Worm (Caenorhabditis elegans) whole organism, L4 larva: ENCODE data around the gene R05C11.4.

Source experiments
- R02D3.7 ChIP-seq: fragments of 150-350 bp; sonication (generic microtip); optimal IDR thresholded peaks from 3 replicates; lab custom pipeline; 2014; ENCODE audit warnings: missing biosample characterization, missing genetic modification characterization
- T26A8.4 ChIP-seq: fragments of 200-800 bp; sonication (Bioruptor generic); IDR thresholded peaks from 2 replicates; pipeline ENCODE4 v1.3.6; 2022; ENCODE audit warnings: missing genetic modification characterization, missing compliant biosample characterization
- Y105C5A.15 ChIP-seq: fragments of 200-800 bp; sonication (Bioruptor generic); IDR thresholded peaks from 2 replicates; pipeline ENCODE4 v1.3.6; 2022; ENCODE audit warnings: missing genetic modification characterization, missing compliant biosample characterization
- Y48G9A.11 ChIP-seq: fragments of 200-800 bp; sonication (Bioruptor generic); IDR thresholded peaks from 2 replicates; pipeline ENCODE4 v1.3.6; 2022; ENCODE audit warnings: missing genetic modification reagents, missing genetic modification characterization, missing compliant biosample characterization
- Y5F2A.4 ChIP-seq: fragments of 200-800 bp; sonication (Bioruptor generic); optimal IDR thresholded peaks from 2 replicates; lab custom pipeline; 2018; ENCODE audit warnings: mild to moderate bottlenecking, missing genetic modification characterization, missing compliant biosample characterization
- aha-1 ChIP-seq: fragments of 150-350 bp; peaks from one replicate; lab custom pipeline; 2014; ENCODE audit warnings: missing biosample characterization, missing genetic modification characterization
- ama-1 ChIP-seq: fragments of 150-350 bp; optimal IDR thresholded peaks from 2 replicates; lab custom pipeline; 2014; ENCODE audit warnings: inconsistent platforms, mixed read lengths
- attf-4 ChIP-seq: sonication (generic microtip); optimal IDR thresholded peaks from 3 replicates; lab custom pipeline; 2017; ENCODE audit warnings: missing biosample characterization, missing genetic modification characterization
- ceh-44 ChIP-seq: fragments of 200-800 bp; sonication (Bioruptor generic); IDR thresholded peaks from 2 replicates; pipeline ENCODE4 v1.3.6; 2022; ENCODE audit warnings: missing genetic modification reagents, missing genetic modification characterization, missing compliant biosample characterization
- daf-16 ChIP-seq, 3 experiments: sonication (generic microtip); optimal IDR thresholded peaks; 2 replicates each; lab custom pipeline; 2016 to 2017; ENCODE audit warnings: missing genetic modification characterization in 3 of 3, missing genetic modification reagents in 3 of 3, mild to moderate bottlenecking in 2 of 3, missing compliant biosample characterization in 2 of 3, missing biosample characterization in 1 of 3, moderate library complexity in 1 of 3
- daf-19 ChIP-seq: fragments of 200-800 bp; sonication (Bioruptor generic); conservative IDR thresholded peaks from 2 replicates; pipeline ENCODE4 v1.3.6; 2022; ENCODE audit warnings: missing genetic modification characterization, missing compliant biosample characterization
- daf-8 ChIP-seq: fragments of 200-800 bp; sonication (Bioruptor generic); IDR thresholded peaks from 2 replicates; pipeline ENCODE4 v1.3.6; 2022; ENCODE audit warnings: missing genetic modification characterization, missing compliant biosample characterization
- dpl-1 ChIP-seq: fragments of 150-350 bp; optimal IDR thresholded peaks from 2 replicates; lab custom pipeline; 2014; ENCODE audit warnings: missing biosample characterization, missing genetic modification reagents, missing genetic modification characterization
- dve-1 ChIP-seq: sonication (generic microtip); optimal IDR thresholded peaks from 2 replicates; lab custom pipeline; 2017; ENCODE audit warnings: antibody characterized with exemption, mild to moderate bottlenecking, missing genetic modification characterization, missing compliant biosample characterization; ENCODE audit not compliant: insufficient read depth
- egl-27 ChIP-seq: sonication (generic microtip); optimal IDR thresholded peaks from 3 replicates; lab custom pipeline; 2017; ENCODE audit warnings: missing biosample characterization, missing genetic modification reagents, missing genetic modification characterization
- gei-8 ChIP-seq: fragments of 200-800 bp; sonication (Bioruptor generic); optimal IDR thresholded peaks from 2 replicates; lab custom pipeline; 2018; ENCODE audit warnings: mild to moderate bottlenecking, missing genetic modification characterization, missing compliant biosample characterization
- jun-1 ChIP-seq: fragments of 150-350 bp; optimal IDR thresholded peaks from 2 replicates; lab custom pipeline; 2014; ENCODE audit warnings: missing biosample characterization, missing genetic modification reagents, missing genetic modification characterization
- lin-15B ChIP-seq: fragments of 150-350 bp; sonication (generic microtip); optimal IDR thresholded peaks from 3 replicates; lab custom pipeline; 2014; ENCODE audit warnings: missing biosample characterization, missing genetic modification characterization
- lsy-2 ChIP-seq, 2 experiments: fragments of 150-350 bp in 1 of 2; sonication (generic microtip) in 1 of 2; optimal IDR thresholded peaks; 2 replicates each; lab custom pipeline; 2014 to 2017; ENCODE audit warnings: missing biosample characterization in 2 of 2, missing genetic modification characterization in 2 of 2
- madf-5 ChIP-seq, 2 experiments: fragments of 200-800 bp; sonication (Bioruptor generic); IDR thresholded peaks; 2 replicates each; pipeline ENCODE4 v1.3.6; 2022; ENCODE audit warnings: missing compliant biosample characterization in 2 of 2, missing genetic modification characterization in 2 of 2
- mdl-1 ChIP-seq, 2 experiments: fragments of 150-350 bp in 1 of 2; sonication (generic microtip) in 1 of 2; optimal IDR thresholded peaks; 2 replicates each; lab custom pipeline; 2014 to 2017; ENCODE audit warnings: missing biosample characterization in 2 of 2, missing genetic modification characterization in 2 of 2
- mdt-29 ChIP-seq: fragments of 200-800 bp; sonication (Bioruptor generic); IDR thresholded peaks from 2 replicates; pipeline ENCODE4 v1.3.6; 2022; ENCODE audit warnings: missing genetic modification reagents, missing genetic modification characterization, missing compliant biosample characterization
- mep-1 ChIP-seq: fragments of 150-350 bp; sonication (generic microtip); optimal IDR thresholded peaks from 3 replicates; lab custom pipeline; 2014; ENCODE audit warnings: missing biosample characterization, missing genetic modification characterization
- mes-2 ChIP-seq: sonication (generic microtip); optimal IDR thresholded peaks from 2 replicates; lab custom pipeline; 2016; ENCODE audit warnings: missing genotype, mild to moderate bottlenecking, missing genetic modification characterization, missing compliant biosample characterization; ENCODE audit not compliant: poor library complexity, severe bottlenecking
- mxl-2 ChIP-seq: fragments of 200-800 bp; sonication (Bioruptor generic); conservative IDR thresholded peaks from 2 replicates; pipeline ENCODE4 v1.3.6; 2022; ENCODE audit warnings: missing genetic modification reagents, missing genetic modification characterization, missing compliant biosample characterization
- mxl-3 ChIP-seq: fragments of 200-800 bp; sonication (Bioruptor generic); optimal IDR thresholded peaks from 2 replicates; lab custom pipeline; 2018; ENCODE audit warnings: mild to moderate bottlenecking, missing genetic modification characterization, missing compliant biosample characterization
- nhr-25 ChIP-seq: sonication (generic microtip); optimal IDR thresholded peaks from 2 replicates; lab custom pipeline; 2017; ENCODE audit warnings: missing genetic modification characterization, mild to moderate bottlenecking, missing compliant biosample characterization, antibody characterized with exemption, moderate library complexity, borderline replicate concordance; ENCODE audit not compliant: insufficient read depth
- nhr-28 ChIP-seq: fragments of 150-350 bp; optimal IDR thresholded peaks from 2 replicates; lab custom pipeline; 2014; ENCODE audit warnings: missing biosample characterization, missing genetic modification characterization
- nhr-42 ChIP-seq: fragments of 200-800 bp; sonication (Bioruptor generic); IDR thresholded peaks from 2 replicates; pipeline ENCODE4 v1.3.6; 2022; ENCODE audit warnings: missing genetic modification characterization, missing compliant biosample characterization
- nhr-6 ChIP-seq: fragments of 150-350 bp; optimal IDR thresholded peaks from 2 replicates; lab custom pipeline; 2014; ENCODE audit warnings: missing biosample characterization, missing genetic modification characterization
- spr-1 ChIP-seq: sonication (generic microtip); optimal IDR thresholded peaks from 2 replicates; lab custom pipeline; 2016; ENCODE audit warnings: mild to moderate bottlenecking, missing genetic modification characterization, missing compliant biosample characterization
- tag-97 ChIP-seq: fragments of 200-800 bp; sonication (Bioruptor generic); IDR thresholded peaks from 2 replicates; pipeline ENCODE4 v1.3.6; 2022; ENCODE audit warnings: missing genetic modification characterization, missing compliant biosample characterization
- zag-1 ChIP-seq: fragments of 150-350 bp; optimal IDR thresholded peaks from 2 replicates; lab custom pipeline; 2014; ENCODE audit warnings: missing biosample characterization, missing genetic modification characterization
- zip-11 ChIP-seq: fragments of 200-800 bp; sonication (Bioruptor generic); IDR thresholded peaks from 2 replicates; pipeline ENCODE4 v1.3.6; 2022; ENCODE audit warnings: missing genetic modification characterization, missing compliant biosample characterization

R05C11.4 gene

DNA sequence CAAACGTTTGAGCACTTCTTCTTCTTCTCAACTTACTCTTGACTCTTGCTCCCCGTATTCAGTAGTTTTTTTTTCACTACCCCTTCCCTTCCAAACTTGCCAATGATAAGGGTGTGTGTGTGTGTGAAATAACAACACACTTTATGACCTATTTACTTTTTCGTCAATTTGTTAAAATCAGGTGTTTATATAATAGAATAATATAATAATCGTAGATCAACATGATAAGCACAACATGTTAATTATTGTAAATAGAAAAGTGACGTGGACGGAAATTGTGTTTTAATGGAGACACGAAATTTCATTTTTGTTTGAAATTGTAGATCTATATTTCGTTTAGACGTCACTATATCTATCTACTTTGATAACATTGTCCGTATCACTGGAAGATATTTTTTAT lies 29.0 kb downstream of the R05C11.4 start:
- TF ChIP-seq daf-19 (GFP tag; lab: Robert Waterston, UW) (no peak), daf-8 (GFP tag; lab: Robert Waterston, UW) (no peak), daf-16 (GFP tag; optimal IDR thresholded peaks at IDR 0.05; lab: Kevin White, UChicago) (no peak), daf-16 (tag; optimal IDR thresholded peaks at IDR 0.05; lab: Kevin White, UChicago) (peak; percentile 94), zag-1 (tag; lab: Kevin White, UChicago) (no peak), attf-4 (tag; lab: Kevin White, UChicago) (no peak)

DNA sequence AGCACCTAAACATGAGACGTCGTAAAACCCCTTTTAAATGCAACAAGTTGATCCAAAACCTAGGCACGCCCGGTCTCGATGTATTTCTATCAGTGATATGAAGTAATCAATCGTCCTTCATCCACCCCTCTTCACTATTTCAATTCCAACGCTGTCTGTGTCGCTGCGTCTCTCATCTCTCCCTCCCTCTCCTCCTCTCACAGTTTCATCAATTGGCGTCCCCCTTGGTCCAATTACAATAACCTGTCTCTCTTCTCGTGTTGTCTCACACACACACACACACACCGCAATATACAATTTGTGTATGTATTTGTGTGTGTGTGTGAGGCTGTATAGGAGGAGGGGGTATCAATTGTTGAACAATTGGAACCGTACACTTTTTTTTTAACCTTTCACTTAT lies 31.9 kb downstream of the R05C11.4 start:
- TF ChIP-seq mdl-1 (tag; optimal IDR thresholded peaks at IDR 0.05; lab: Kevin White, UChicago): peak in 1 of 2 experiments; percentile 53
- peak; percentile 82 for TF ChIP-seq nhr-28 (tag; lab: Kevin White, UChicago)
- no peak for TF ChIP-seq mdt-29
- TF ChIP-seq mep-1 (tag; lab: Kevin White, UChicago): peak; percentile 52
- peak; percentile 71 for TF ChIP-seq mxl-3 (GFP tag; lab: Kevin White, UChicago)
- peak; percentile 47 for TF ChIP-seq mes-2 (tag; lab: Kevin White, UChicago)
- no peak for TF ChIP-seq ama-1 (lab: Kevin White, UChicago)
- no peak for TF ChIP-seq T26A8.4 (GFP tag; lab: Robert Waterston, UW)
- peak; percentile 42 for TF ChIP-seq dve-1 (tag; lab: Kevin White, UChicago)
- TF ChIP-seq R02D3.7 (tag; lab: Kevin White, UChicago): no peak
- TF ChIP-seq madf-5 (GFP tag; IDR thresholded peaks at IDR 0.05; lab: Robert Waterston, UW): no peak
- no peak for TF ChIP-seq aha-1
- peak; percentile 17 for TF ChIP-seq nhr-25 (tag; lab: Kevin White, UChicago)
- no peak for TF ChIP-seq dpl-1
- TF ChIP-seq jun-1 (tag; lab: Kevin White, UChicago): no peak
- peak; percentile 2 for TF ChIP-seq nhr-6 (tag; lab: Kevin White, UChicago)

DNA sequence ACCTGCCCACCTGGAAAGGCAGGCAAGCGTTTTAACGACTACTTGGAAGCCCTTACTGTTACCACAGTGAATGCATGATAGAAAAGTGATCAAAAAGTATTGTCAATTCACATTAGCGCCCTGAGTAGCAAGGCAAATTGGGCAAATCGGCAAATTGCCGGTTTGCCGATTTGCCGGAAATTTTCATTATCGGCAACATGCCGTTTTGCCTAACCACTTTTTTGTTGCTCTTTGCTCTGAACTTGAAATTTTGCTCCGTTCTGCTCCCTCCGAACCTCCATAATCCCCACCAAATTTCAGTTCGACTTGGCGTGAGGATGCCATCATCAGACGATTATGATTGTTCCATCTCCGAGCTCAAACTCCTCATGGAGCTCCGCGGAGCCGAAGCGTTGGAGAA lies 32.4 kb downstream of the R05C11.4 start, which contains the start of gene mca-2:
mca-2 (plus strand) TSS at position 301 of the 400 bp plus-strand sequence.
- TF ChIP-seq egl-27 (tag; lab: Kevin White, UChicago) (no peak), mdl-1 (tag; optimal IDR thresholded peaks at IDR 0.05; lab: Kevin White, UChicago) (no peak), Y5F2A.4 (GFP tag; lab: Kevin White, UChicago) (no peak)

DNA sequence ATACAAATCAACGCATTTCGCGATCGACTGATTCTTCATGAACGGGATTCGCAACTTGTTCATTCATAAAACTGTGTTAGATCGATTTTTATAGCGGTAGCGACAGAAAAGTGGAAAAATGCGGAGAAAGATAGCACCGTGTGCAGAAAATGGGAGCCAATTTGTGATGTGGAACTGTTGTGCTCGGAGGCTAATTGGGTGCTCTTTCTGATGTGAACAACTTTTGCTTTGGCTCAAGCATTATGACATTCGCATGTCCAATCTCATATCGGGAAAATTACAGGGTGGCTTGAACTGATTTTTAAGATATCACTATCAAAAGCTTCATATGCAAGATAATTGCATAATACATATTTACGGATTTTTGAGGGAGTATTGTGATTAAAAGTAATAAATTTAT lies 48.5 kb downstream of the R05C11.4 start, which contains the start of gene C23H5.11:
C23H5.11 (minus strand) TSS at position 101 of the 400 bp plus-strand sequence.
- TF ChIP-seq aha-1: peak; percentile 73
- no peak for TF ChIP-seq zip-11 (GFP tag; lab: Robert Waterston, UW)

DNA sequence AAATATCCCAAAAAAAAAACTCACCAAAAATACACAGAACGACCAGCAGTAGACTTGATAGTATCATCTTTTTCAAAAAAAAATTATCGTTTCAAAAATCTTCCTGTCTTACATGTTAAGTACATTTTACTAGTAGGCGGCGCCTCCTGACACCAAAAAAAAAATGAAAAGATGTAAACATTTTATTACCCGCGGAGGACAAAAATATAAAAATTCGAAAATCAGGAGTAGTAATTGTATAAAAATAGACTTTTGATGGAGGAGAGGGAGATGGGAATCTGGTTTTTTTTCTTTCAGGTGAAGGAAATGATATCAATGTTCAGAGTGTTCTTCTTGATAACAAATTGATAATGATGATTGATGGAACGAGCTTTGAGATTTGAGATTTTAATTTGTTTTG lies 51.5 kb downstream of the R05C11.4 start, which contains the start of gene C23H5.15:
C23H5.15 (minus strand) TSS at position 101 of the 400 bp plus-strand sequence.
- TF ChIP-seq lin-15B (tag; lab: Kevin White, UChicago) (no peak), lsy-2 (tag; optimal IDR thresholded peaks at IDR 0.05; lab: Kevin White, UChicago) (no peak), mxl-2 (no peak), nhr-42 (GFP tag; lab: Robert Waterston, UW) (no peak), attf-4 (tag; lab: Kevin White, UChicago) (no peak), Y48G9A.11 (GFP tag; lab: Robert Waterston, UW) (no peak), ama-1 (lab: Kevin White, UChicago) (no peak), mep-1 (tag; lab: Kevin White, UChicago) (no peak), tag-97 (GFP tag; lab: Robert Waterston, UW) (no peak), gei-8 (no peak), ceh-44 (GFP tag; lab: Robert Waterston, UW) (no peak), Y105C5A.15 (no peak), spr-1 (tag; lab: Kevin White, UChicago) (no peak), egl-27 (tag; lab: Kevin White, UChicago) (no peak)
